Worm (Caenorhabditis elegans): ENCODE data around the gene T12C9.7.
A peak's percentile ranks its signal among the peaks of the same experiment; 100 is the strongest.

Gene T12C9.7

ce11 chrII:4460851-4461250, at the start of gene T12C9.7, which contains the start of gene vps-18:
Gene T12C9.7, minus strand, starts transcription at chrII:4460951.
Gene vps-18, plus strand, starts transcription at chrII:4461130.
- TF ChIP-seq hmg-4 (GFP tag; optimal IDR thresholded peaks at IDR 0.05) (no peak), ama-1 (optimal IDR thresholded peaks at IDR 0.05) (no peak), F13C5.2 (tag; optimal IDR thresholded peaks at IDR 0.05) (no peak), B0310.2 (tag; optimal IDR thresholded peaks at IDR 0.05) (no peak), ceh-36 (tag; optimal IDR thresholded peaks at IDR 0.05) (no peak), tbx-37 (GFP tag; conservative IDR thresholded peaks at IDR 0.05) (no peak), pes-1 (GFP tag; IDR thresholded peaks at IDR 0.05) (no peak), aly-1 (tag; optimal IDR thresholded peaks at IDR 0.05) (no peak), scrt-1 (GFP tag; IDR thresholded peaks at IDR 0.05) (no peak), flt-1 (GFP tag; IDR thresholded peaks at IDR 0.05) (no peak), sea-1 (GFP tag; conservative IDR thresholded peaks at IDR 0.05) (no peak)

ce11 chrII:4507669-4508068, 46.9 kb upstream of the T12C9.7 start:
- TF ChIP-seq flt-1 (GFP tag; IDR thresholded peaks at IDR 0.05), result no peak
- TF ChIP-seq hmbx-1 (tag; optimal IDR thresholded peaks at IDR 0.05), result no peak
- no peak for TF ChIP-seq hmg-4 (GFP tag; optimal IDR thresholded peaks at IDR 0.05)
- TF ChIP-seq B0310.2 (tag; optimal IDR thresholded peaks at IDR 0.05), result no peak
- TF ChIP-seq hnd-1 (tag; optimal IDR thresholded peaks at IDR 0.05), result no peak
- TF ChIP-seq tbx-11 (GFP tag; IDR thresholded peaks at IDR 0.05), result no peak
- no peak for TF ChIP-seq aly-1 (tag; optimal IDR thresholded peaks at IDR 0.05)
- no peak for TF ChIP-seq tra-4 (tag; optimal IDR thresholded peaks at IDR 0.05)
- TF ChIP-seq tbx-37 (GFP tag; conservative IDR thresholded peaks at IDR 0.05), result no peak

ce11 chrII:4506552-4507291, 46.0 kb upstream of the T12C9.7 start:
- peak; percentile 32 for TF ChIP-seq F13C5.2 (tag; optimal IDR thresholded peaks at IDR 0.05)
- no peak for TF ChIP-seq tbx-37 (GFP tag; conservative IDR thresholded peaks at IDR 0.05)
- peak; percentile 9 for TF ChIP-seq hmg-4 (GFP tag; optimal IDR thresholded peaks at IDR 0.05)
- no peak for TF ChIP-seq B0310.2 (tag; optimal IDR thresholded peaks at IDR 0.05)
- TF ChIP-seq pes-1 (GFP tag; IDR thresholded peaks at IDR 0.05), result no peak
- TF ChIP-seq tbx-11 (GFP tag; IDR thresholded peaks at IDR 0.05), result no peak

DNA sequence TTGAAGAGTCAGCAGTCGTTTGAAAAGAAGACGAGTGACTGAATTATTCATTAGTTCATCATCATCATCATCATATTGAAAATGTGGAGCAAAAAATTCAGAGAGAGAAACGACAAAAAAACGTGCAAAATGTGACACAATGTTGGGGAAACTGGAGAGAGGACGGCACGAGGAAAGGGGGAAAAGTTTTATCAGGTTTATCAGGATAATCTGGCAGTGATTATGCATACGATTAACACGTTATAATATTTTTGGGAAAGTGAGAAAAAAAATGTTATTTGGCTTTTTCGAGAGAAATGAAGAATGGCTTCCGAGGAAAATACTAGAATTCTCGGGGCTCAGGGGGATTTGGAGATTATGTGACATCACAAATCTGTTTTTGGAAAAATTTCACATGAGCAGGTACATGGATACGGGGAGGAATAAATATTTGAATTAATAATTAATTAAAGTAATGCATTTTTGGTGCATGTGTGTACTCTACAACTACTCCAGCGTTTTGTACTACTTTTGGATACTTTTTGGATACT, 44.4 kb upstream of the T12C9.7 start, which contains the start of gene camt-1:
TSS of gene camt-1 (minus strand) at position 51 of the 530 bp plus-strand sequence.
- TF ChIP-seq ceh-13 (GFP tag; optimal IDR thresholded peaks at IDR 0.05), result no peak
- TF ChIP-seq scrt-1 (GFP tag; IDR thresholded peaks at IDR 0.05), result no peak
- TF ChIP-seq flt-1 (GFP tag; IDR thresholded peaks at IDR 0.05), result no peak
- no peak for TF ChIP-seq ceh-36 (tag; optimal IDR thresholded peaks at IDR 0.05)
- TF ChIP-seq hmg-4 (GFP tag; optimal IDR thresholded peaks at IDR 0.05), result no peak
- no peak for TF ChIP-seq hnd-1 (tag; optimal IDR thresholded peaks at IDR 0.05)
- no peak for TF ChIP-seq hmbx-1 (tag; optimal IDR thresholded peaks at IDR 0.05)
- TF ChIP-seq tbx-11 (GFP tag; IDR thresholded peaks at IDR 0.05), result no peak
- no peak for TF ChIP-seq F13C5.2 (tag; optimal IDR thresholded peaks at IDR 0.05)
- TF ChIP-seq aly-1 (tag; optimal IDR thresholded peaks at IDR 0.05), result no peak
- no peak for TF ChIP-seq sea-1 (GFP tag; conservative IDR thresholded peaks at IDR 0.05)

ce11 chrII:4495844-4496243, 35.1 kb upstream of the T12C9.7 start:
- TF ChIP-seq tbx-11 (GFP tag; IDR thresholded peaks at IDR 0.05), result no peak
- TF ChIP-seq sea-1 (GFP tag; conservative IDR thresholded peaks at IDR 0.05), result no peak
- TF ChIP-seq ama-1 (optimal IDR thresholded peaks at IDR 0.05), result no peak
- no peak for TF ChIP-seq F13C5.2 (tag; optimal IDR thresholded peaks at IDR 0.05)
- no peak for TF ChIP-seq tbx-37 (GFP tag; conservative IDR thresholded peaks at IDR 0.05)
- TF ChIP-seq pes-1 (GFP tag; IDR thresholded peaks at IDR 0.05), result no peak
- TF ChIP-seq hnd-1 (tag; optimal IDR thresholded peaks at IDR 0.05), result no peak
- TF ChIP-seq aly-1 (tag; optimal IDR thresholded peaks at IDR 0.05), result no peak
- no peak for TF ChIP-seq scrt-1 (GFP tag; IDR thresholded peaks at IDR 0.05)
- TF ChIP-seq hmbx-1 (tag; optimal IDR thresholded peaks at IDR 0.05), result no peak
- TF ChIP-seq ceh-13 (GFP tag; optimal IDR thresholded peaks at IDR 0.05), result no peak
- TF ChIP-seq tra-4 (tag; optimal IDR thresholded peaks at IDR 0.05), result no peak
- no peak for TF ChIP-seq ets-7 (tag; optimal IDR thresholded peaks at IDR 0.05)
- no peak for TF ChIP-seq hmg-4 (GFP tag; optimal IDR thresholded peaks at IDR 0.05)
- no peak for TF ChIP-seq flt-1 (GFP tag; IDR thresholded peaks at IDR 0.05)
- no peak for TF ChIP-seq B0310.2 (tag; optimal IDR thresholded peaks at IDR 0.05)
- TF ChIP-seq ceh-36 (tag; optimal IDR thresholded peaks at IDR 0.05), result no peak

ce11 chrII:4494532-4494931, 33.8 kb upstream of the T12C9.7 start:
- TF ChIP-seq pes-1 (GFP tag; IDR thresholded peaks at IDR 0.05), result no peak

DNA sequence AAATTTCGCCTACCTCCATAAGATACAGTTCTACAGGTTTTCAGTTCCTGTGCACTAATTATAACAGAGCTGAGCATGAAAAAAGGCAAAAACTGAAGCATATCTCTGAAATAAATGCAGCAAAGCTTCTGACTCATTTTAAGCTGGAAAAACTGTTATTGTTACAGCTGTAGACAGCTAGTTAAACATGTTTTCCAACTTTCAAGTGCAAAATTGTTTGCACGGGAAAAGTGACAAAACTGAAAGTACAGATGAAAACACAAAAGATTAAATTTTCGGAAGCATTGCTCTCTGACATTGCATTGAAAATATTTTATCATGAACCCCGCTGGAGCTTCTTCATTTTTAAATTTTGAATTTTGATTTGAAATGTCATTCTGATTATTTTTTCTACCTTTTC, 30.0 kb upstream of the T12C9.7 start, which contains the start of gene T05C1.5:
TSS of gene T05C1.5 (minus strand) at position 101 of the 400 bp plus-strand sequence.
- no peak for TF ChIP-seq scrt-1 (GFP tag; IDR thresholded peaks at IDR 0.05)

DNA sequence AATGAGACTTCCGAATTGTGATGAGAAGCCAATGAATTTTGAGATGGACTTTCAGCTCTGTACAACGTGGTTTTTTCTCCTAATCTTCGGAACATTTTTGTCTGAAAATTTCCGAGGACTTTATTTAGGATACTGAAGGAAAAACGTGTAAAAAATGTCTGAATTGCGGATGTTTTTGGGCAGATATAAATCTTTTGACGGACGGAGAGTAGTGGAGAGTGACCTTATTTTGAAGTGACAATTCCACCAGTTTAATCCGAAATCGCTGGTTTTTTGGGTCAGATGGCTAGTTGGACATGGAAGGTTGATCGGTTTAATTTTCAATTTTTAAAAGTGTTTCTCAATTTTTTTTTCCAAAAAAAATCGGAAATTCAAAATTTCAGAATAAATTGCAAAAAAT, 28.5 kb upstream of the T12C9.7 start, which contains the start of gene T05C1.3:
TSS of gene T05C1.3 (minus strand) at position 101 of the 400 bp plus-strand sequence.
- TF ChIP-seq pes-1 (GFP tag; IDR thresholded peaks at IDR 0.05) (no peak), hmg-4 (GFP tag; optimal IDR thresholded peaks at IDR 0.05) (no peak), ets-7 (tag; optimal IDR thresholded peaks at IDR 0.05) (no peak), ama-1 (optimal IDR thresholded peaks at IDR 0.05) (no peak), tbx-11 (GFP tag; IDR thresholded peaks at IDR 0.05) (no peak), aly-1 (tag; optimal IDR thresholded peaks at IDR 0.05) (no peak), B0310.2 (tag; optimal IDR thresholded peaks at IDR 0.05) (no peak), sea-1 (GFP tag; conservative IDR thresholded peaks at IDR 0.05) (no peak), scrt-1 (GFP tag; IDR thresholded peaks at IDR 0.05) (no peak), ceh-13 (GFP tag; optimal IDR thresholded peaks at IDR 0.05) (no peak), hnd-1 (tag; optimal IDR thresholded peaks at IDR 0.05) (no peak), tra-4 (tag; optimal IDR thresholded peaks at IDR 0.05) (no peak), ceh-36 (tag; optimal IDR thresholded peaks at IDR 0.05) (no peak)

All from whole organism, early embryonic.